Worm (Caenorhabditis elegans): Measurements from ENCODE around the gene Y105C5A.9.
"Not testable (repeated sequence)": the region's sequence is repeated elsewhere in the genome, so short reads cannot be mapped to it uniquely, and the experiment has no call there.

ce11 chrIV:15635462-15635861 is 4.1 kb downstream of the Y105C5A.9 start, which contains the start of gene Y105C5A.10:
- not testable (repeated sequence) for TF ChIP-seq elt-3 (tag; optimal IDR thresholded peaks at IDR 0.05); elt-2 (tag; optimal IDR thresholded peaks at IDR 0.05); nhr-84 (tag; optimal IDR thresholded peaks at IDR 0.05); snpc-4 (tag; optimal IDR thresholded peaks at IDR 0.05); sptf-1 (tag; optimal IDR thresholded peaks at IDR 0.05); dpl-1 (GFP tag; optimal IDR thresholded peaks at IDR 0.05); xbp-1 (tag; optimal IDR thresholded peaks at IDR 0.05); unc-86 (tag; optimal IDR thresholded peaks at IDR 0.05); lin-13 (GFP tag; optimal IDR thresholded peaks at IDR 0.05); sox-4 (tag; optimal IDR thresholded peaks at IDR 0.05); lin-35 (GFP tag; optimal IDR thresholded peaks at IDR 0.05); fkh-10 (GFP tag; optimal IDR thresholded peaks at IDR 0.05)
